Fruit fly (Drosophila melanogaster) whole organism, embryonic: ENCODE data around the gene CG42240.

Experiments used
- CG1024 ChIP-seq: fragments of 200-800 bp; sonication (Bioruptor generic); IDR thresholded peaks from 2 replicates; pipeline ENCODE4 v1.3.6; 2022; ENCODE audit warnings: missing biosample characterization, missing genetic modification characterization
- CG10366 ChIP-seq: fragments of 200-800 bp; sonication (Bioruptor generic); IDR thresholded peaks from 2 replicates; pipeline ENCODE4 v1.3.6; 2022; ENCODE audit warnings: missing biosample characterization, missing genetic modification characterization
- CG11560 ChIP-seq: fragments of 200-800 bp; sonication (Bioruptor generic); IDR thresholded peaks from 3 replicates; pipeline ENCODE4 v1.3.6; 2022; ENCODE audit warnings: missing biosample characterization, missing genetic modification characterization
- CG14860 ChIP-seq: fragments of 200-800 bp; sonication (Bioruptor generic); IDR thresholded peaks from 3 replicates; pipeline ENCODE4 v1.3.6; 2022; ENCODE audit warnings: missing biosample characterization, missing genetic modification characterization; ENCODE audit not compliant: partially characterized antibody
- CG16863 ChIP-seq: fragments of 200-800 bp; sonication (Bioruptor generic); optimal IDR thresholded peaks from 3 replicates; lab custom pipeline; 2016; ENCODE audit warnings: missing biosample characterization, missing genetic modification characterization
- CG1832 ChIP-seq: fragments of 200-800 bp; sonication (Bioruptor generic); optimal IDR thresholded peaks from 2 replicates; lab custom pipeline; 2017; ENCODE audit warnings: missing biosample characterization, mild to moderate bottlenecking, missing genetic modification characterization, inconsistent platforms
- CG2202 ChIP-seq: fragments of 200-800 bp; sonication (Bioruptor generic); optimal IDR thresholded peaks from 2 replicates; lab custom pipeline; 2018; ENCODE audit warnings: missing biosample characterization, mild to moderate bottlenecking, missing genetic modification characterization
- CG30403 ChIP-seq: fragments of 200-800 bp; sonication (Bioruptor generic); optimal IDR thresholded peaks from 3 replicates; lab custom pipeline; 2016; ENCODE audit warnings: missing biosample characterization, missing genetic modification characterization
- CG32772 ChIP-seq: fragments of 200-800 bp; sonication (Bioruptor generic); IDR thresholded peaks from 2 replicates; pipeline ENCODE4 v1.3.6; 2022; ENCODE audit warnings: missing biosample characterization, missing genetic modification characterization
- CG3847 ChIP-seq: fragments of 200-800 bp; sonication (Bioruptor generic); IDR thresholded peaks from 2 replicates; pipeline ENCODE4 v1.3.6; 2022; ENCODE audit warnings: missing biosample characterization, missing genetic modification characterization
- CG4730 ChIP-seq: fragments of 200-800 bp; sonication (Bioruptor generic); IDR thresholded peaks from 2 replicates; pipeline ENCODE4 v1.3.6; 2022; ENCODE audit warnings: missing biosample characterization, missing genetic modification characterization
- CG5953 ChIP-seq: fragments of 200-800 bp; sonication (Bioruptor generic); IDR thresholded peaks from 2 replicates; pipeline ENCODE4 v1.3.6; 2022; ENCODE audit warnings: missing biosample characterization, missing genetic modification characterization
- CG6254 ChIP-seq: fragments of 200-800 bp; sonication (Bioruptor generic); optimal IDR thresholded peaks from 3 replicates; lab custom pipeline; 2017; ENCODE audit warnings: mild to moderate bottlenecking, missing biosample characterization, missing genetic modification reagents, missing genetic modification characterization
- CG7786 ChIP-seq: fragments of 200-800 bp; sonication (Bioruptor generic); optimal IDR thresholded peaks from 2 replicates; lab custom pipeline; 2016; ENCODE audit warnings: missing biosample characterization, missing genetic modification characterization
- CG9609 ChIP-seq: fragments of 200-800 bp; sonication (Bioruptor generic); optimal IDR thresholded peaks from 3 replicates; lab custom pipeline; 2016; ENCODE audit warnings: missing biosample characterization, missing genetic modification characterization
- ERR ChIP-seq: fragments of 200-800 bp; sonication (Bioruptor generic); optimal IDR thresholded peaks from 2 replicates; lab custom pipeline; 2016; ENCODE audit warnings: missing biosample characterization, missing genetic modification characterization
- Eip74EF ChIP-seq, 2 experiments: fragments of 200-800 bp in 1 of 2; fragments of >200 bp in 1 of 2; sonication (Bioruptor generic) in 1 of 2; optimal IDR thresholded peaks; 2 replicates each; lab custom pipeline; 2017 to 2019; ENCODE audit warnings: missing biosample characterization in 2 of 2, missing genetic modification characterization in 2 of 2, mild to moderate bottlenecking in 1 of 2, moderate library complexity in 1 of 2
- HLH4C ChIP-seq: fragments of 200-800 bp; sonication (Bioruptor generic); IDR thresholded peaks from 3 replicates; pipeline ENCODE4 v1.3.6; 2022; ENCODE audit warnings: missing biosample characterization, missing genetic modification characterization; ENCODE audit not compliant: partially characterized antibody
- Hr3 ChIP-seq: fragments of 200-800 bp; sonication (Bioruptor generic); optimal IDR thresholded peaks from 3 replicates; lab custom pipeline; 2016; ENCODE audit warnings: missing biosample characterization, missing genetic modification characterization
- Hr51 ChIP-seq, 2 experiments: fragments of 200-800 bp; sonication (Bioruptor generic); optimal IDR thresholded peaks; 2 replicates in 1 of 2; 3 replicates in 1 of 2; lab custom pipeline; 2016 to 2018; ENCODE audit warnings: missing biosample characterization in 2 of 2, missing genetic modification characterization in 2 of 2, mild to moderate bottlenecking in 1 of 2, moderate library complexity in 1 of 2
- Hsf ChIP-seq: fragments of 200-800 bp; sonication (Bioruptor generic); optimal IDR thresholded peaks from 3 replicates; lab custom pipeline; 2016; ENCODE audit warnings: missing biosample characterization, missing genetic modification characterization
- Nf-YA ChIP-seq: fragments of 200-800 bp; sonication (Bioruptor generic); IDR thresholded peaks from 2 replicates; pipeline ENCODE4 v1.3.6; 2022; ENCODE audit warnings: missing biosample characterization, missing genetic modification characterization
- al ChIP-seq: fragments of 200-800 bp; sonication (Bioruptor generic); IDR thresholded peaks from 2 replicates; pipeline ENCODE4 v1.3.6; 2022; ENCODE audit warnings: missing biosample characterization, missing genetic modification characterization
- crol ChIP-seq: fragments of 200-800 bp; sonication (Bioruptor generic); IDR thresholded peaks from 2 replicates; pipeline ENCODE4 v1.3.6; 2022; ENCODE audit warnings: missing biosample characterization, missing genetic modification characterization
- emc ChIP-seq: fragments of 200-800 bp; sonication (Bioruptor generic); optimal IDR thresholded peaks from 2 replicates; lab custom pipeline; 2016; ENCODE audit warnings: missing biosample characterization, missing genetic modification characterization
- fd64A ChIP-seq: fragments of 200-800 bp; sonication (Bioruptor generic); optimal IDR thresholded peaks from 3 replicates; lab custom pipeline; 2018; ENCODE audit warnings: missing biosample characterization, mild to moderate bottlenecking, missing genetic modification characterization
- grau ChIP-seq: fragments of 200-800 bp; optimal IDR thresholded peaks from 3 replicates; lab custom pipeline; 2019; ENCODE audit warnings: missing biosample characterization, mild to moderate bottlenecking, missing genetic modification characterization, moderate library complexity
- hth ChIP-seq: fragments of >200 bp; optimal IDR thresholded peaks from 2 replicates; lab custom pipeline; 2017; ENCODE audit warnings: inconsistent platforms
- insv ChIP-seq, 2 experiments: fragments of 200-800 bp; sonication (Bioruptor generic); optimal IDR thresholded peaks; 3 replicates each; lab custom pipeline; 2016 to 2018; ENCODE audit warnings: missing biosample characterization in 2 of 2, missing genetic modification characterization in 2 of 2
- kay ChIP-seq: fragments of 200-800 bp; sonication (Bioruptor generic); optimal IDR thresholded peaks from 2 replicates; lab custom pipeline; 2016; ENCODE audit warnings: missing biosample characterization, missing genetic modification characterization
- lab ChIP-seq: fragments of 200-800 bp; sonication (Bioruptor generic); optimal IDR thresholded peaks from 3 replicates; lab custom pipeline; 2017; ENCODE audit warnings: missing biosample characterization, missing genetic modification characterization, mild to moderate bottlenecking, moderate library complexity, missing genetic modification reagents
- nmo ChIP-seq: fragments of 200-800 bp; sonication (Bioruptor generic); optimal IDR thresholded peaks from 2 replicates; lab custom pipeline; 2018; ENCODE audit warnings: missing biosample characterization, mild to moderate bottlenecking, missing genetic modification characterization, moderate library complexity
- pan ChIP-seq, 4 experiments: fragments of >200 bp in 3 of 4; fragments of 200-800 bp in 1 of 4; sonication (Bioruptor generic) in 1 of 4; optimal IDR thresholded peaks in 3 of 4; IDR thresholded peaks in 1 of 4; 2 replicates each; pipeline versions ENCODE4 v1.3.6 to Lab custom; 2017 to 2022; ENCODE audit warnings: missing biosample characterization in 2 of 4, missing genetic modification characterization in 2 of 4, mixed read lengths in 1 of 4
- phol ChIP-seq: fragments of 200-800 bp; sonication (Bioruptor generic); optimal IDR thresholded peaks from 3 replicates; lab custom pipeline; 2018; ENCODE audit warnings: missing biosample characterization, mild to moderate bottlenecking, missing genetic modification characterization, moderate library complexity
- pzg ChIP-seq: fragments of 200-800 bp; sonication (Bioruptor generic); optimal IDR thresholded peaks from 3 replicates; lab custom pipeline; 2018; ENCODE audit warnings: missing biosample characterization, mild to moderate bottlenecking, missing genetic modification characterization, moderate library complexity
- sim ChIP-seq: fragments of 200-800 bp; sonication (Bioruptor generic); IDR thresholded peaks from 2 replicates; pipeline ENCODE4 v1.3.6; 2022; ENCODE audit warnings: missing biosample characterization, missing genetic modification characterization
- sob ChIP-seq: fragments of 200-800 bp; sonication (Bioruptor generic); IDR thresholded peaks from 2 replicates; pipeline ENCODE4 v1.3.6; 2022; ENCODE audit warnings: missing biosample characterization, missing genetic modification characterization
- sug ChIP-seq: fragments of 200-800 bp; optimal IDR thresholded peaks from 2 replicates; lab custom pipeline; 2019; ENCODE audit warnings: missing biosample characterization, mild to moderate bottlenecking, missing genetic modification characterization, moderate library complexity
- tin ChIP-seq: fragments of 200-800 bp; sonication (Bioruptor generic); optimal IDR thresholded peaks from 3 replicates; lab custom pipeline; 2016; ENCODE audit warnings: missing biosample characterization, missing genetic modification characterization

Gene CG42240

dm6 chrX:6343786-6344537 lies 13.3 kb downstream of the CG42240 start (continued):
- TF ChIP-seq sim (GFP tag; lab: Robert Waterston, UW) (peak; percentile 29; the same call in 1 of the 2 replicates), CG2202 (no peak), CG4730 (GFP tag; lab: Robert Waterston, UW) (peak; percentile 66), fd64A (GFP tag; lab: Kevin White, UChicago) (peak; percentile 55), al (GFP tag; lab: Robert Waterston, UW) (no peak), Hsf (GFP tag; lab: Kevin White, UChicago) (peak; percentile 26), HLH4C (GFP tag; lab: Robert Waterston, UW) (peak; percentile 25; the same call in 1 of the 3 replicates), Hr3 (GFP tag; lab: Kevin White, UChicago) (no peak), CG3847 (GFP tag; lab: Robert Waterston, UW) (0 out of 2 replicates have a peak, but pooled peaks have one; percentile 38), Eip74EF (GFP tag; optimal IDR thresholded peaks at IDR 0.05; lab: Kevin White, UChicago) (peak in 1 of 2 experiments; percentile 13), CG9609 (GFP tag; lab: Kevin White, UChicago) (no peak), ERR (no peak), CG6254 (GFP tag; lab: Kevin White, UChicago) (peak; percentile 45), CG5953 (GFP tag; lab: Robert Waterston, UW) (no peak; the same call in 1 of the 2 replicates), CG14860 (GFP tag; lab: Robert Waterston, UW) (no peak), pan (optimal IDR thresholded peaks at IDR 0.05; lab: Kevin White, UChicago) (no peak), pan (GFP tag; optimal IDR thresholded peaks at IDR 0.05 in 1 of 2, IDR thresholded peaks at IDR 0.05 in 1 of 2) (peak in 1 of 2 experiments; percentile 80), CG1024 (GFP tag; lab: Robert Waterston, UW) (no peak), tin (no peak), CG30403 (GFP tag; lab: Kevin White, UChicago) (peak; percentile 7), grau (tag; lab: Kevin White, UChicago) (no peak), insv (GFP tag; optimal IDR thresholded peaks at IDR 0.05; lab: Kevin White, UChicago) (no peak), nmo (peak; percentile 5), Hr51 (GFP tag; optimal IDR thresholded peaks at IDR 0.05; lab: Kevin White, UChicago) (peak in 1 of 2 experiments; percentile 27), CG32772 (peak; percentile 70), emc (GFP tag; lab: Kevin White, UChicago) (no peak), CG1832 (no peak), CG16863 (GFP tag; lab: Kevin White, UChicago) (peak; percentile 21), CG7786 (GFP tag; lab: Kevin White, UChicago) (no peak), CG10366 (GFP tag; lab: Robert Waterston, UW) (peak; percentile 61), sob (GFP tag; lab: Robert Waterston, UW) (peak; percentile 42; the same call in 1 of the 2 replicates), pzg (no peak), kay (GFP tag; lab: Kevin White, UChicago) (no peak), CG11560 (no peak), Nf-YA (GFP tag; lab: Robert Waterston, UW) (0 out of 2 replicates have a peak, but pooled peaks have one; percentile 50)
- TF ChIP-seq, all 482 proteins: peak for 142

dm6 chrX:6344538-6345074 lies 14.0 kb downstream of the CG42240 start:
- TF ChIP-seq lab (GFP tag; lab: Kevin White, UChicago) (peak; percentile 54), phol (tag; lab: Kevin White, UChicago) (no peak), hth (lab: Kevin White, UChicago) (no peak), crol (peak; percentile 81), sug (tag; lab: Kevin White, UChicago) (peak; percentile 63)
